Worm (Caenorhabditis elegans) whole organism, L4/young adult: ENCODE measurements around the gene C17G10.13.
"Not testable (repeated sequence)": the region's sequence is repeated elsewhere in the genome, so short reads cannot be mapped to it uniquely, and the experiment has no call there.

Experiments used
- W03F9.2 ChIP-seq: fragments of 150-350 bp; optimal IDR thresholded peaks from 2 replicates; lab custom pipeline; 2014; ENCODE audit warnings: missing biosample characterization, missing genetic modification characterization
- dao-5 ChIP-seq: sonication (generic microtip); optimal IDR thresholded peaks from 2 replicates; lab custom pipeline; 2016; ENCODE audit warnings: missing genotype, missing genetic modification characterization, moderate library complexity, missing compliant biosample characterization
- him-1 ChIP-seq: sonication (generic microtip); optimal IDR thresholded peaks from 2 replicates; lab custom pipeline; 2016; ENCODE audit warnings: missing genotype, missing genetic modification reagents, missing genetic modification characterization, missing compliant biosample characterization

- not testable (repeated sequence) for TF ChIP-seq dao-5; him-1 (tag; lab: Kevin White, UChicago); W03F9.2 (tag; lab: Kevin White, UChicago)
These were observed 32.9 kb upstream of the C17G10.13 start, which contains the start of the genes eif-3.L and npl-4.2 for ce11 chrII:5622383-5622939.
